Worm (Caenorhabditis elegans) whole organism, L1 larva: ENCODE measurements around the gene spp-29.

Source experiments
- C16A3.4 ChIP-seq: fragments of 150-350 bp; optimal IDR thresholded peaks from 2 replicates; lab custom pipeline; 2014; ENCODE audit warnings: missing biosample characterization, missing genetic modification characterization
- C34B4.2 ChIP-seq: sonication (generic microtip); optimal IDR thresholded peaks from 2 replicates; lab custom pipeline; 2017; ENCODE audit warnings: mild to moderate bottlenecking, missing genetic modification characterization, missing compliant biosample characterization
- F16B12.6 ChIP-seq: fragments of 150-350 bp; optimal IDR thresholded peaks from 2 replicates; lab custom pipeline; 2014; ENCODE audit warnings: missing biosample characterization, missing genetic modification characterization
- alr-1 ChIP-seq: fragments of 200-800 bp; sonication (Bioruptor generic); optimal IDR thresholded peaks from 2 replicates; lab custom pipeline; 2018; ENCODE audit warnings: borderline replicate concordance, mild to moderate bottlenecking, missing genetic modification characterization, missing compliant biosample characterization
- blmp-1 ChIP-seq: fragments of 150-350 bp; optimal IDR thresholded peaks from 2 replicates; lab custom pipeline; 2014; ENCODE audit warnings: missing biosample characterization, missing genetic modification characterization
- dpl-1 ChIP-seq, 3 experiments: fragments of 150-350 bp in 2 of 3; sonication (generic microtip) in 1 of 3; optimal IDR thresholded peaks; 2 replicates each; lab custom pipeline; 2014 to 2017; ENCODE audit warnings: missing biosample characterization in 3 of 3, missing genetic modification characterization in 3 of 3, missing genetic modification reagents in 3 of 3
- efl-3 ChIP-seq: fragments of 200-800 bp; sonication (Bioruptor generic); optimal IDR thresholded peaks from 2 replicates; lab custom pipeline; 2018; ENCODE audit warnings: mild to moderate bottlenecking, missing genetic modification characterization, missing compliant biosample characterization
- ets-5 ChIP-seq: fragments of 200-800 bp; sonication (Bioruptor generic); IDR thresholded peaks from 2 replicates; pipeline ENCODE4 v1.3.6; 2022; ENCODE audit warnings: missing genetic modification characterization, missing compliant biosample characterization
- fkh-10 ChIP-seq: sonication (generic microtip); optimal IDR thresholded peaks from 2 replicates; lab custom pipeline; 2017; ENCODE audit warnings: missing biosample characterization, missing genetic modification reagents, missing genetic modification characterization
- fos-1 ChIP-seq: fragments of 150-350 bp; optimal IDR thresholded peaks from 2 replicates; lab custom pipeline; 2014; ENCODE audit warnings: missing biosample characterization, missing genetic modification characterization
- hpl-2 ChIP-seq: fragments of 150-350 bp; optimal IDR thresholded peaks from 2 replicates; lab custom pipeline; 2014; ENCODE audit warnings: missing biosample characterization, missing genetic modification reagents, missing genetic modification characterization
- jun-1 ChIP-seq: fragments of 150-350 bp; optimal IDR thresholded peaks from 2 replicates; lab custom pipeline; 2014; ENCODE audit warnings: missing biosample characterization, missing genetic modification reagents, missing genetic modification characterization
- lin-13 ChIP-seq: fragments of 150-350 bp; optimal IDR thresholded peaks from 2 replicates; lab custom pipeline; 2014; ENCODE audit warnings: missing biosample characterization, missing genetic modification reagents, missing genetic modification characterization
- lin-15B ChIP-seq: fragments of 150-350 bp; sonication (generic microtip); optimal IDR thresholded peaks from 3 replicates; lab custom pipeline; 2014; ENCODE audit warnings: missing biosample characterization, missing genetic modification characterization
- lin-35 ChIP-seq, 2 experiments: fragments of 150-350 bp; optimal IDR thresholded peaks; 2 replicates each; lab custom pipeline; 2014; ENCODE audit warnings: missing biosample characterization in 2 of 2, missing genetic modification characterization in 2 of 2, missing genetic modification reagents in 2 of 2
- lin-39 ChIP-seq: fragments of 150-350 bp; optimal IDR thresholded peaks from 2 replicates; lab custom pipeline; 2014; ENCODE audit warnings: missing biosample characterization, missing genetic modification reagents, missing genetic modification characterization
- lsy-2 ChIP-seq, 2 experiments: fragments of 150-350 bp; optimal IDR thresholded peaks; 2 replicates each; lab custom pipeline; 2014; ENCODE audit warnings: missing biosample characterization in 2 of 2, missing genetic modification characterization in 2 of 2
- mep-1 ChIP-seq: fragments of 150-350 bp; optimal IDR thresholded peaks from 2 replicates; lab custom pipeline; 2014; ENCODE audit warnings: missing biosample characterization, missing genetic modification characterization
- nhr-12 ChIP-seq: sonication (generic microtip); optimal IDR thresholded peaks from 2 replicates; lab custom pipeline; 2017; ENCODE audit warnings: missing biosample characterization, missing genetic modification characterization
- nhr-47 ChIP-seq: sonication (generic microtip); optimal IDR thresholded peaks from 2 replicates; lab custom pipeline; 2016; ENCODE audit warnings: mild to moderate bottlenecking, missing genetic modification characterization, moderate library complexity, missing compliant biosample characterization
- nhr-71 ChIP-seq: sonication (generic microtip); optimal IDR thresholded peaks from 2 replicates; lab custom pipeline; 2016; ENCODE audit warnings: mild to moderate bottlenecking, missing genetic modification characterization, moderate library complexity, missing compliant biosample characterization
- nhr-90 ChIP-seq: sonication (generic microtip); optimal IDR thresholded peaks from 2 replicates; lab custom pipeline; 2016; ENCODE audit warnings: mild to moderate bottlenecking, missing genetic modification characterization, missing compliant biosample characterization; ENCODE audit not compliant: poor library complexity
- pag-3 ChIP-seq: sonication (generic microtip); optimal IDR thresholded peaks from 2 replicates; lab custom pipeline; 2017; ENCODE audit warnings: missing genetic modification characterization, mild to moderate bottlenecking, missing compliant biosample characterization, antibody characterized with exemption, borderline replicate concordance; ENCODE audit not compliant: insufficient read depth
- pax-3 ChIP-seq: fragments of 200-800 bp; sonication (Bioruptor generic); optimal IDR thresholded peaks from 2 replicates; lab custom pipeline; 2018; ENCODE audit warnings: mild to moderate bottlenecking, missing genetic modification characterization, moderate library complexity, missing compliant biosample characterization
- pqm-1 ChIP-seq: sonication (generic microtip); optimal IDR thresholded peaks from 3 replicates; lab custom pipeline; 2017; ENCODE audit warnings: missing biosample characterization, missing genetic modification characterization
- rnt-1 ChIP-seq: sonication (generic microtip); optimal IDR thresholded peaks from 2 replicates; lab custom pipeline; 2016; ENCODE audit warnings: mild to moderate bottlenecking, missing genetic modification characterization, moderate library complexity, missing compliant biosample characterization
- sox-4 ChIP-seq: sonication (generic microtip); optimal IDR thresholded peaks from 2 replicates; lab custom pipeline; 2016; ENCODE audit warnings: missing genetic modification characterization, missing compliant biosample characterization
- sup-37 ChIP-seq: fragments of 200-800 bp; sonication (Bioruptor generic); optimal IDR thresholded peaks from 2 replicates; lab custom pipeline; 2018; ENCODE audit warnings: mild to moderate bottlenecking, missing genetic modification characterization, missing compliant biosample characterization
- tbx-2 ChIP-seq: sonication (generic microtip); optimal IDR thresholded peaks from 2 replicates; lab custom pipeline; 2016; ENCODE audit warnings: missing genetic modification characterization, missing compliant biosample characterization
- unc-30 ChIP-seq: sonication (generic microtip); optimal IDR thresholded peaks from 2 replicates; lab custom pipeline; 2017; ENCODE audit warnings: missing biosample characterization, missing genetic modification characterization
- unc-86 ChIP-seq: sonication (generic microtip); optimal IDR thresholded peaks from 2 replicates; lab custom pipeline; 2016; ENCODE audit warnings: missing genetic modification characterization, missing compliant biosample characterization
- vab-15 ChIP-seq: sonication (generic microtip); optimal IDR thresholded peaks from 2 replicates; lab custom pipeline; 2017; ENCODE audit warnings: missing genotype, mild to moderate bottlenecking, missing genetic modification characterization, missing compliant biosample characterization
- xbp-1 ChIP-seq: sonication (generic microtip); optimal IDR thresholded peaks from 2 replicates; lab custom pipeline; 2016; ENCODE audit warnings: missing genetic modification characterization, missing compliant biosample characterization
- zip-4 ChIP-seq: fragments of 200-800 bp; sonication (Bioruptor generic); optimal IDR thresholded peaks from 2 replicates; lab custom pipeline; 2018; ENCODE audit warnings: mild to moderate bottlenecking, missing genetic modification characterization, moderate library complexity, missing compliant biosample characterization

spp-29 gene

ce11 chrV:17707022-17707421, 10.4 kb upstream of the spp-29 start, which contains the start of gene srh-31:
srh-31 (plus strand) TSS chrV:17707322.
- no peak for TF ChIP-seq ets-5
- TF ChIP-seq zip-4 (GFP tag; lab: Kevin White, UChicago) = no peak
- no peak for TF ChIP-seq hpl-2 (GFP tag; lab: Kevin White, UChicago)
- no peak for TF ChIP-seq xbp-1 (tag; lab: Kevin White, UChicago)
- TF ChIP-seq alr-1 (tag; lab: Kevin White, UChicago) = no peak
- no peak for TF ChIP-seq tbx-2 (tag; lab: Kevin White, UChicago)
- no peak for TF ChIP-seq pqm-1
- TF ChIP-seq rnt-1 (tag; lab: Kevin White, UChicago) = no peak
- no peak for TF ChIP-seq blmp-1 (tag; lab: Kevin White, UChicago)
- no peak for TF ChIP-seq pag-3 (tag; lab: Kevin White, UChicago)
- TF ChIP-seq fos-1 (tag; lab: Kevin White, UChicago) = no peak
- no peak for TF ChIP-seq nhr-12 (tag; lab: Kevin White, UChicago)
- TF ChIP-seq sup-37 = no peak
- TF ChIP-seq lin-13 = no peak
- TF ChIP-seq lsy-2 (tag; optimal IDR thresholded peaks at IDR 0.05; lab: Kevin White, UChicago) = no peak
- TF ChIP-seq sox-4 (tag; lab: Kevin White, UChicago) = no peak
- TF ChIP-seq dpl-1 (GFP tag; optimal IDR thresholded peaks at IDR 0.05; lab: Kevin White, UChicago) = no peak
- no peak for TF ChIP-seq mep-1 (tag; lab: Kevin White, UChicago)

DNA sequence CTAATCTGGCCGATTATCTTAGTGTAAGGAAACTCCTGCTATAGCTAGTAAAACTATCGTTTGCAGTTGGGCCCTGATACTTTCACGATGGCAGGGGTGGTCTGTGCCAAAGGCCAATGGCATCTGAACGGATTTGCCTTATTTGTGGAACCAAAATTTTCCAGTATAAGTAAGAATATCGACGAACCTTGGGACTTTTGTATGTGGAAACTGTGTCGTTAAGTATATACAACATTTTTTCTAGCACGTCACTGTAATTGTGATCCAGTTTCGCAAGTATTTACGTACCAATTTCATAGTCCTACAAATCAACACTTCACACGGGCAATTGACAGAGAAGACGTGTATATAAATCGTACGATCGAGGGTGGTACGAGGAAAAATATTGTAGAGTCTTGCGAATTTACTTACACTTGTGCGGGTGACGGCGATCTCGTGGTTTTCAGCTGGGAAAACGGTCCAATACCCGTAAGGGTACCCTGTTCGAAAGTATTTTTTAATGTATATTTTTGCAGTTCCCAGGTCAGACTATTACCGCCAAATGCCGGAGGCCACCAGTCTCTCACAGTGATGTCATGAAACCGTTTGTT, 9.7 kb upstream of the spp-29 start:
- TF ChIP-seq lsy-2 (tag; optimal IDR thresholded peaks at IDR 0.05; lab: Kevin White, UChicago) = no peak
- TF ChIP-seq C16A3.4 (tag; lab: Kevin White, UChicago) = no peak
- no peak for TF ChIP-seq pax-3 (tag; lab: Kevin White, UChicago)
- TF ChIP-seq nhr-71 (tag; lab: Kevin White, UChicago) = no peak
- no peak for TF ChIP-seq nhr-47 (tag; lab: Kevin White, UChicago)
- no peak for TF ChIP-seq dpl-1 (GFP tag; optimal IDR thresholded peaks at IDR 0.05; lab: Kevin White, UChicago)

DNA sequence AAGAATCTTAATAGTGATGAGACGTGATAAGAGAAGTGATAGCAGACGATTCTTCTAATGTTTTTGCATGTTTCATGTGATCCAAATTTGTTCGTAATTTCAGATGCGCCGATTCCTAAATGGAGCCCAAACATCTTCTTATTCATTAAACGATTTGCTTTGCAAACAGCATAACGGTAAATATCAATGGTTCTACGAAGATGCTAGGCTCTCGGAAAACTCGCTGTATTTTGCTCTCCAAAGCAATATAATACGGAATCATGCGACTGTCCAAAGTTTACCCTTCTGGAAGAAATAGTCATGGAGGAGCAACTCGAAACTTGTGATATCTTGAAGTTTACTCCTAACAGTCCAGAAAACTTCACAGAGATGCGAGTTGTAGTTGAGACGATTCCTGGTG, 9.2 kb upstream of the spp-29 start, which contains the start of gene W06D12.6:
Gene W06D12.6 (plus strand): TSS at position 301 of the 400 bp plus-strand sequence.
- no peak for TF ChIP-seq tbx-2 (tag; lab: Kevin White, UChicago)

DNA sequence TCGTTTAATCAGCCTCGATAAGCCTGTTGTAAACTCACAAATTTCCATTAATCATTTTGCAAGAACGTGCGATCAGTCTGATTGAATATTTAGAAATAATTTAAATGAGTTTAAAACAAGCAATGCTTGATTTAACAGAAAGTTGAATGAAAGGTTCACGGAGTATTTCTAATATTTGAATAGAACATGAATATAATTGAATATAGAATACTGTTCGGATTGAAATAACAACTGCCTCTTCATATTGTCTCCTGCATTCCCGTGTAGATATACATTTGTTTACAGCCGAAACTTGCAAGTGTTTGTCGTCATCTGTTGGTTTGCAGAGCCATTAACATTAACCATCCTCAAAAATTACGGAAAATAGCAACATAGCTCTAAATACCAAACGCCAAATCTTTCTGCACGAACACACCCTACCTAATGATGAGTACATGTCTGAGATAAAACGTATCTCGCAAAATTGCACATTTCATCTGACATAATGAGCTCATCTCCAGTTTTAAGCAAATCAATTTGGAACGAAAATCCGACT, 4.1 kb upstream of the spp-29 start, which contains the start of the genes Y26G10.5 and srh-32:
Gene Y26G10.5 (minus strand): TSS at position 101 of the 535 bp plus-strand sequence.
Gene srh-32 (plus strand): TSS at position 485 of the 535 bp plus-strand sequence.
- TF ChIP-seq lsy-2 (tag; optimal IDR thresholded peaks at IDR 0.05; lab: Kevin White, UChicago) = no peak

DNA sequence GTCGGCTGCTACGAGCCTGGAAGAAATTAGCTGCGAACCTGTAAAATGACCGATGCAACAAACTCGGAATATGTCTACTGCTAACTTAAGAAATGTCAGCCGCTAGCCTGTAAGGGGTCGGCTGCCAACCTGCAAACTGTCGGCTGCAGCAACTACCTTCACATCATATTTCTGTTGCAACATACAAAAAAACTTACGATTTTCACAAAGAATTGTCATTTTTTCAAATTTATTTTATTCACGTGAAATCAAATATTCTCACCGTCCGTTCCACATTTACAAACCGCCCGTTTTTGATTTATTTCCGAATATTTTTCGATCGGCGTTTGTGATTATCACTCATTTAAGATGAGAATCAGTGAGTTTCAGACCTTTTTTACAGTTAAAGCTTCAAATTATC, 3.0 kb upstream of the spp-29 start, which contains the start of gene Y26G10.6:
Gene Y26G10.6 (plus strand): TSS at position 301 of the 400 bp plus-strand sequence.
- TF ChIP-seq C34B4.2 (tag; lab: Kevin White, UChicago) (no peak), nhr-90 (tag; lab: Kevin White, UChicago) (no peak), nhr-12 (tag; lab: Kevin White, UChicago) (no peak), lin-35 (GFP tag; optimal IDR thresholded peaks at IDR 0.05; lab: Kevin White, UChicago) (no peak), F16B12.6 (tag; lab: Kevin White, UChicago) (no peak), alr-1 (tag; lab: Kevin White, UChicago) (no peak), blmp-1 (tag; lab: Kevin White, UChicago) (no peak), lin-39 (tag; lab: Kevin White, UChicago) (no peak), unc-86 (no peak), zip-4 (GFP tag; lab: Kevin White, UChicago) (no peak), efl-3 (GFP tag; lab: Kevin White, UChicago) (no peak), jun-1 (tag; lab: Kevin White, UChicago) (no peak), lin-15B (tag; lab: Kevin White, UChicago) (no peak), mep-1 (tag; lab: Kevin White, UChicago) (no peak), fkh-10 (GFP tag; lab: Kevin White, UChicago) (no peak), xbp-1 (tag; lab: Kevin White, UChicago) (no peak), unc-30 (tag; lab: Kevin White, UChicago) (no peak), pax-3 (tag; lab: Kevin White, UChicago) (no peak), vab-15 (no peak), lsy-2 (tag; optimal IDR thresholded peaks at IDR 0.05; lab: Kevin White, UChicago) (no peak)
- TF ChIP-seq, all 84 proteins: peak for 0
